Worm (Caenorhabditis elegans) whole organism, midembryonic: ENCODE results near the gene sec-61.A.

Experiments
- T22C8.4 ChIP-seq: fragments of 200-800 bp; sonication (Bioruptor generic); IDR thresholded peaks from 2 replicates; pipeline ENCODE4 v1.3.6; 2022; ENCODE audit warnings: missing genetic modification characterization, missing compliant biosample characterization
- cog-1 ChIP-seq: sonication (generic microtip); optimal IDR thresholded peaks from 2 replicates; lab custom pipeline; 2016; ENCODE audit warnings: missing genetic modification characterization, missing compliant biosample characterization
- flt-1 ChIP-seq: fragments of 200-800 bp; sonication (Bioruptor generic); IDR thresholded peaks from 2 replicates; pipeline ENCODE4 v1.3.6; 2022; ENCODE audit warnings: missing genetic modification characterization, missing compliant biosample characterization
- med-1 ChIP-seq: sonication (generic microtip); optimal IDR thresholded peaks from 2 replicates; lab custom pipeline; 2017; ENCODE audit warnings: missing genetic modification characterization, mild to moderate bottlenecking, missing compliant biosample characterization, antibody characterized with exemption, missing genetic modification reagents; ENCODE audit not compliant: insufficient read depth
- ref-1 ChIP-seq: fragments of 200-800 bp; sonication (Bioruptor generic); conservative IDR thresholded peaks from 2 replicates; pipeline ENCODE4 v1.3.6; 2022; ENCODE audit warnings: missing genetic modification reagents, missing genetic modification characterization, missing compliant biosample characterization
- tab-1 ChIP-seq: fragments of 200-800 bp; sonication (Bioruptor generic); IDR thresholded peaks from 2 replicates; pipeline ENCODE4 v1.3.6; 2022; ENCODE audit warnings: missing genetic modification characterization, missing compliant biosample characterization
- ztf-23 ChIP-seq: fragments of 200-800 bp; sonication (Bioruptor generic); IDR thresholded peaks from 2 replicates; pipeline ENCODE4 v1.3.6; 2022; ENCODE audit warnings: missing genetic modification reagents, missing genetic modification characterization, missing compliant biosample characterization

DNA sequence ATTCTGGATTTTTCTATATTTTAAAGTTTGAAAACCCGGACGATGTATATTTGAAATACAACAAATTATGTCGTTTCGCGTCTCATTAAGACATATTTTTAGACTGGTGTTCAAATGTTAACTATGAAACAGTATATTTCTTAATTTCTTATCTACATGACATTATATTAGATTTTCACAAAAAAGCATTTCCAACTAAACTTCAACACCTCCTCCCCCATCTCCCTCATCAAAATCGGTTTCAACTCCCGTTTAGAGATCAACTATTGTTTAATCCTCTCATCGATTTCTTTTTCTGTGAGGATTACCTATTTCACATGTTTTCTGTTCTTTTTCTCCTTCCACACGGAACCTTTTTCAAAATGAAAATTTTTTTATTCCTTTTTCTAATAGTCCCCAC is 37.1 kb upstream of the sec-61.A start, which contains the start of gene Y57G11C.38:
- no peak for TF ChIP-seq cog-1 (tag; lab: Kevin White, UChicago)
- no peak for TF ChIP-seq ref-1 (GFP tag; lab: Robert Waterston, UW)
- TF ChIP-seq ztf-23 (GFP tag; lab: Robert Waterston, UW) = no peak
- TF ChIP-seq flt-1 = no peak
- TF ChIP-seq tab-1 (GFP tag; lab: Robert Waterston, UW) = no peak
- TF ChIP-seq med-1 (GFP tag; lab: Kevin White, UChicago) = no peak
- no peak for TF ChIP-seq T22C8.4
